Worm (Caenorhabditis elegans) whole organism, mixed stage, embryonic: ENCODE data around the gene B0432.9.

Experiments
- bed-3 ChIP-seq: fragments of 200-800 bp; sonication (Bioruptor generic); optimal IDR thresholded peaks from 3 replicates; lab custom pipeline; 2018; ENCODE audit warnings: mild to moderate bottlenecking, missing genetic modification characterization, moderate library complexity, missing compliant biosample characterization
- blmp-1 ChIP-seq: fragments of 150-350 bp; optimal IDR thresholded peaks from 2 replicates; lab custom pipeline; 2014; ENCODE audit warnings: missing biosample characterization, missing genetic modification characterization
- ceh-39 ChIP-seq: fragments of 150-350 bp; optimal IDR thresholded peaks from 2 replicates; lab custom pipeline; 2014; ENCODE audit warnings: missing biosample characterization, missing genetic modification characterization
- ceh-43 ChIP-seq: fragments of 200-800 bp; sonication (Bioruptor generic); optimal IDR thresholded peaks from 2 replicates; lab custom pipeline; 2018; ENCODE audit warnings: mild to moderate bottlenecking, missing genetic modification characterization, moderate library complexity, missing compliant biosample characterization
- ceh-83 ChIP-seq: fragments of 200-800 bp; sonication (Bioruptor generic); optimal IDR thresholded peaks from 2 replicates; lab custom pipeline; 2018; ENCODE audit warnings: mild to moderate bottlenecking, missing genetic modification characterization, missing compliant biosample characterization
- ces-1 ChIP-seq: fragments of 150-350 bp; optimal IDR thresholded peaks from 2 replicates; lab custom pipeline; 2014; ENCODE audit warnings: missing biosample characterization, missing genetic modification reagents, missing genetic modification characterization
- cnd-1 ChIP-seq: fragments of 200-800 bp; sonication (Bioruptor generic); optimal IDR thresholded peaks from 2 replicates; lab custom pipeline; 2018; ENCODE audit warnings: mild to moderate bottlenecking, missing genetic modification characterization, missing compliant biosample characterization
- drap-1 ChIP-seq: fragments of 200-800 bp; sonication (Bioruptor generic); optimal IDR thresholded peaks from 3 replicates; lab custom pipeline; 2018; ENCODE audit warnings: mild to moderate bottlenecking, missing genetic modification characterization, missing compliant biosample characterization
- elt-1 ChIP-seq: sonication (generic microtip); optimal IDR thresholded peaks from 2 replicates; lab custom pipeline; 2017; ENCODE audit warnings: missing genetic modification characterization, mild to moderate bottlenecking, missing compliant biosample characterization, antibody characterized with exemption, moderate library complexity, borderline replicate concordance; ENCODE audit not compliant: insufficient read depth
- elt-3 ChIP-seq: fragments of 150-350 bp; optimal IDR thresholded peaks from 2 replicates; lab custom pipeline; 2014; ENCODE audit warnings: missing biosample characterization, missing genetic modification characterization
- ham-2 ChIP-seq: fragments of 200-800 bp; sonication (Bioruptor generic); optimal IDR thresholded peaks from 2 replicates; lab custom pipeline; 2018; ENCODE audit warnings: mild to moderate bottlenecking, missing genetic modification characterization, missing compliant biosample characterization
- hlh-1 ChIP-seq: fragments of 150-350 bp; optimal IDR thresholded peaks from 2 replicates; lab custom pipeline; 2014; ENCODE audit warnings: missing biosample characterization, missing genetic modification reagents, missing genetic modification characterization
- lin-13 ChIP-seq: fragments of 150-350 bp; optimal IDR thresholded peaks from 2 replicates; lab custom pipeline; 2014; ENCODE audit warnings: missing biosample characterization, missing genetic modification characterization
- lin-32 ChIP-seq: fragments of 200-800 bp; sonication (Bioruptor generic); optimal IDR thresholded peaks from 2 replicates; lab custom pipeline; 2018; ENCODE audit warnings: mild to moderate bottlenecking, missing genetic modification characterization, missing compliant biosample characterization
- lsy-2 ChIP-seq: fragments of 150-350 bp; optimal IDR thresholded peaks from 2 replicates; lab custom pipeline; 2014; ENCODE audit warnings: missing biosample characterization, missing genetic modification characterization
- mep-1 ChIP-seq: fragments of 150-350 bp; optimal IDR thresholded peaks from 2 replicates; lab custom pipeline; 2017; ENCODE audit warnings: missing biosample characterization, missing genetic modification reagents, missing genetic modification characterization, inconsistent platforms
- mls-2 ChIP-seq: sonication (generic microtip); optimal IDR thresholded peaks from 2 replicates; lab custom pipeline; 2016; ENCODE audit warnings: mild to moderate bottlenecking, missing genetic modification characterization, moderate library complexity, missing compliant biosample characterization
- nhr-12 ChIP-seq: fragments of 150-350 bp; optimal IDR thresholded peaks from 2 replicates; lab custom pipeline; 2014; ENCODE audit warnings: missing biosample characterization, missing genetic modification characterization
- nhr-2 ChIP-seq: fragments of 150-350 bp; optimal IDR thresholded peaks from 2 replicates; lab custom pipeline; 2014; ENCODE audit warnings: missing biosample characterization, missing genetic modification characterization
- nhr-237 ChIP-seq: fragments of 150-350 bp; optimal IDR thresholded peaks from 2 replicates; lab custom pipeline; 2014; ENCODE audit warnings: missing biosample characterization, missing genetic modification characterization
- nhr-28 ChIP-seq: fragments of 150-350 bp; optimal IDR thresholded peaks from 2 replicates; lab custom pipeline; 2014; ENCODE audit warnings: missing biosample characterization, missing genetic modification characterization
- nhr-76 ChIP-seq: sonication (generic microtip); optimal IDR thresholded peaks from 2 replicates; lab custom pipeline; 2017; ENCODE audit warnings: missing biosample characterization, missing genetic modification characterization
- pha-4 ChIP-seq: fragments of 150-350 bp; optimal IDR thresholded peaks from 2 replicates; lab custom pipeline; 2018; ENCODE audit warnings: missing biosample characterization, missing genetic modification reagents, missing genetic modification characterization
- sem-2 ChIP-seq: fragments of 200-800 bp; sonication (Bioruptor generic); optimal IDR thresholded peaks from 2 replicates; lab custom pipeline; 2018; ENCODE audit warnings: mild to moderate bottlenecking, missing genetic modification characterization, missing compliant biosample characterization
- snpc-4 ChIP-seq: fragments of 150-350 bp; optimal IDR thresholded peaks from 2 replicates; lab custom pipeline; 2014; ENCODE audit warnings: missing biosample characterization, missing genetic modification characterization
- sptf-1 ChIP-seq: sonication (generic microtip); optimal IDR thresholded peaks from 2 replicates; lab custom pipeline; 2017; ENCODE audit warnings: mild to moderate bottlenecking, missing genetic modification characterization, moderate library complexity, missing compliant biosample characterization
- tbx-8 ChIP-seq: fragments of 200-800 bp; sonication (Bioruptor generic); optimal IDR thresholded peaks from 2 replicates; lab custom pipeline; 2018; ENCODE audit warnings: mild to moderate bottlenecking, missing genetic modification characterization, moderate library complexity, missing compliant biosample characterization
- unc-120 ChIP-seq: sonication (generic microtip); optimal IDR thresholded peaks from 2 replicates; lab custom pipeline; 2017; ENCODE audit warnings: missing genetic modification characterization, missing compliant biosample characterization; ENCODE audit not compliant: poor library complexity, severe bottlenecking
- unc-62 ChIP-seq: fragments of 150-350 bp; optimal IDR thresholded peaks from 2 replicates; lab custom pipeline; 2014; ENCODE audit warnings: missing biosample characterization, missing genetic modification reagents, missing genetic modification characterization
- ztf-11 ChIP-seq: fragments of 150-350 bp; optimal IDR thresholded peaks from 2 replicates; lab custom pipeline; 2014; ENCODE audit warnings: missing biosample characterization, missing genetic modification characterization

Gene B0432.9

DNA sequence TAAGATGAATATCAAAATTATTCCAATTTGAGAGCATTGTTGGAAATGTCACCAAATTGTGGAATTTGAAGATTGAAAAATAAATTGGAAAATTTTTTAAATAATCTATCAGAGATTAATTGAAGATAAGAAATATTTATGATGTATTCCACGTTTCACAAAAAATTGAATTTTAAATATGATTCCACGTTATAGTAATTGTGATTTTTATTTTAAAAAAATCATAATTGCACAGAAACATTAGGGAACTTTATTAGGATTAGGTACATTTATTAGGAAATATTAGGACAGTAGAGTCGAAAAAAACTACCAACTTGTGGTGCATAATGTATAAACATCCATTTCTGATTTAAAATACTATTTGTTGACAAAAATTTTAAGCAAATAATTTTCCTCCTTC is 11.1 kb upstream of the B0432.9 start, which contains the start of gene B0432.11:
TSS of gene B0432.11 (minus strand) at position 101 of the 400 bp plus-strand sequence.
- TF ChIP-seq snpc-4 (tag; lab: Kevin White, UChicago) (no peak), cnd-1 (tag; lab: Kevin White, UChicago) (no peak), unc-62 (no peak), unc-120 (tag; lab: Kevin White, UChicago) (no peak), sptf-1 (tag; lab: Kevin White, UChicago) (no peak), ceh-83 (GFP tag; lab: Kevin White, UChicago) (no peak), mep-1 (no peak), nhr-76 (tag; lab: Kevin White, UChicago) (no peak), lsy-2 (tag; lab: Kevin White, UChicago) (no peak)

ce11 chrII:290282-290681 is 6.8 kb upstream of the B0432.9 start, which contains the start of gene djr-1.1:
Gene djr-1.1, plus strand, starts transcription at chrII:290582.
- TF ChIP-seq unc-62 (no peak), ceh-83 (GFP tag; lab: Kevin White, UChicago) (no peak), ham-2 (GFP tag; lab: Kevin White, UChicago) (no peak), elt-1 (no peak), pha-4 (tag; lab: Kevin White, UChicago) (no peak), drap-1 (no peak), lsy-2 (tag; lab: Kevin White, UChicago) (no peak), mep-1 (no peak), ces-1 (GFP tag; lab: Kevin White, UChicago) (no peak), blmp-1 (no peak)

- no peak for TF ChIP-seq ceh-43 (GFP tag; lab: Kevin White, UChicago)
- TF ChIP-seq lin-13: no peak
- TF ChIP-seq mls-2 (tag; lab: Kevin White, UChicago): no peak
- TF ChIP-seq lsy-2 (tag; lab: Kevin White, UChicago): no peak
- TF ChIP-seq, all 35 proteins: peak for 0
These were observed 5.3 kb upstream of the B0432.9 start, which contains the start of gene mrpl-41 for ce11 chrII:288705-289205. Gene mrpl-41, plus strand, starts transcription at chrII:288939.

ce11 chrII:286551-286724 is 2.9 kb upstream of the B0432.9 start, which contains the start of gene misc-1:
Gene misc-1, plus strand, starts transcription at chrII:286625.
- no peak for TF ChIP-seq nhr-28 (tag; lab: Kevin White, UChicago)
- TF ChIP-seq sem-2 (GFP tag; lab: Kevin White, UChicago): no peak
- TF ChIP-seq drap-1: no peak
- TF ChIP-seq ham-2 (GFP tag; lab: Kevin White, UChicago): no peak
- TF ChIP-seq ztf-11 (tag; lab: Kevin White, UChicago): no peak
- no peak for TF ChIP-seq bed-3 (GFP tag; lab: Kevin White, UChicago)
- TF ChIP-seq nhr-12 (tag; lab: Kevin White, UChicago): no peak
- TF ChIP-seq ceh-83 (GFP tag; lab: Kevin White, UChicago): no peak
- no peak for TF ChIP-seq nhr-237 (tag; lab: Kevin White, UChicago)
- no peak for TF ChIP-seq snpc-4 (tag; lab: Kevin White, UChicago)
- TF ChIP-seq nhr-2 (tag; lab: Kevin White, UChicago): no peak
- no peak for TF ChIP-seq sptf-1 (tag; lab: Kevin White, UChicago)
- TF ChIP-seq elt-1: no peak
- TF ChIP-seq ceh-43 (GFP tag; lab: Kevin White, UChicago): no peak
- TF ChIP-seq cnd-1 (tag; lab: Kevin White, UChicago): no peak
- no peak for TF ChIP-seq mep-1
- TF ChIP-seq lin-32 (GFP tag; lab: Kevin White, UChicago): no peak
- TF ChIP-seq nhr-76 (tag; lab: Kevin White, UChicago): no peak
- no peak for TF ChIP-seq hlh-1 (tag; lab: Kevin White, UChicago)
- no peak for TF ChIP-seq pha-4 (tag; lab: Kevin White, UChicago)

DNA sequence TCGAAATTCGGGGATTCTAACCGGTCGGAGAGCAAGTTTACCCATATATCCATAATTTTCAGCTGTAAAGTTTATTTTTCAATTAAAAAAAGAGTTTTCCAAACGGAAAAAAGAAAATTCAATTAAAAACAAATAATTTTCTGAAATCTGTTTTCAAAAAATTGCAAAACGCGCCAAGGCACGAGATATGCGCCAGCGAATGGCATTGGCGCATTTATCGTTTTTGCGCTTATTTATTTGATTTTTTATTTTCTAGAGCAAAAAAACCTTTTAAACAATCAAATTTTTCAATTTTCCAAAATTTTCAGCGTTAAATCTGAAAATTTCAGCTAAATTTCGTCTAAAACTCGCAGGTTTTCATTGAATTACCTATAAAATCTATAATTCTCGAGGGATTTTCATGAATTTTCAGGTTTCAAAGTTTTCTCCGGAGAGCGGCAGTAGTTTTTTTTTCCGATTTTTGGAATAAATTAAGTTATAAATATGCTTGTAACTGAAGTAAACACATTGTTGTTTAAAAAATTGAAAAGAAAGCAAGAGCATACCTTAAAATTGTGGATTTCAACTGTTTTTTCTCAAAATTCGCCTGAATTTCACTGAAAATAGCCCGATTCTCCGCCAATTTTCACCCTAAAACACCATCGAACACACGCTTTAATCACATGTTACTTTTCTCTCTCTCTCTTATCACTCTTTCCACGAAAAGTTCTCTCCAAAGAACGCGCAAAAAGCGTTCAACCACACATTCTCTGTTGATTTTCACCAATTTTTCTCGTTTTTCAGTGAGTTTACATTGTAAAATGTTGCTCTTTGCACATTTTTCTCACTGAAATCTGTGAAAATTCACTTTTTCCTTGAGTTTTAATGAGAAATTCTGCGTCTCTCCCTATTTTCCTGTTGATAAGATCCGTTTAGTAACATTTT is 2.4 kb upstream of the B0432.9 start, which contains the start of gene B0432.10:
TSS of gene B0432.10 (minus strand) at position 649 of the 924 bp plus-strand sequence.
- TF ChIP-seq pha-4 (tag; lab: Kevin White, UChicago) (peak; percentile 76), elt-3 (no peak), sem-2 (GFP tag; lab: Kevin White, UChicago) (no peak), unc-62 (no peak), sptf-1 (tag; lab: Kevin White, UChicago) (peak; percentile 8), mep-1 (peak; percentile 89), bed-3 (GFP tag; lab: Kevin White, UChicago) (no peak), unc-120 (tag; lab: Kevin White, UChicago) (no peak), ceh-39 (tag; lab: Kevin White, UChicago) (peak; percentile 0), nhr-237 (tag; lab: Kevin White, UChicago) (peak; percentile 78), ceh-83 (GFP tag; lab: Kevin White, UChicago) (no peak), lsy-2 (tag; lab: Kevin White, UChicago) (peak; percentile 73), hlh-1 (tag; lab: Kevin White, UChicago) (peak; percentile 26), tbx-8 (GFP tag; lab: Kevin White, UChicago) (no peak), ham-2 (GFP tag; lab: Kevin White, UChicago) (no peak), ces-1 (GFP tag; lab: Kevin White, UChicago) (peak; percentile 81), lin-13 (peak; percentile 77)
